Worm (Caenorhabditis elegans) whole organism, L1 larva: ENCODE data around the gene sdz-15.

Experiments used
- C16A3.4 ChIP-seq: fragments of 150-350 bp; optimal IDR thresholded peaks from 2 replicates; lab custom pipeline; 2014; ENCODE audit warnings: missing biosample characterization, missing genetic modification characterization
- C34B4.2 ChIP-seq: sonication (generic microtip); optimal IDR thresholded peaks from 2 replicates; lab custom pipeline; 2017; ENCODE audit warnings: mild to moderate bottlenecking, missing genetic modification characterization, missing compliant biosample characterization
- Y116A8C.19 ChIP-seq: sonication (generic microtip); optimal IDR thresholded peaks from 2 replicates; lab custom pipeline; 2016; ENCODE audit warnings: missing compliant biosample characterization, missing genetic modification characterization, borderline replicate concordance
- aha-1 ChIP-seq: fragments of 150-350 bp; optimal IDR thresholded peaks from 2 replicates; lab custom pipeline; 2014; ENCODE audit warnings: missing biosample characterization, missing genetic modification characterization
- alr-1 ChIP-seq: fragments of 200-800 bp; sonication (Bioruptor generic); optimal IDR thresholded peaks from 2 replicates; lab custom pipeline; 2018; ENCODE audit warnings: borderline replicate concordance, mild to moderate bottlenecking, missing genetic modification characterization, missing compliant biosample characterization
- blmp-1 ChIP-seq: fragments of 150-350 bp; optimal IDR thresholded peaks from 2 replicates; lab custom pipeline; 2014; ENCODE audit warnings: missing biosample characterization, missing genetic modification characterization
- ceh-63 ChIP-seq: fragments of 200-800 bp; sonication (Bioruptor generic); optimal IDR thresholded peaks from 2 replicates; lab custom pipeline; 2018; ENCODE audit warnings: mild to moderate bottlenecking, missing genetic modification characterization, missing compliant biosample characterization
- ceh-82 ChIP-seq, 3 experiments: fragments of 150-350 bp in 1 of 3; sonication (generic microtip) in 2 of 3; optimal IDR thresholded peaks; 2 replicates each; lab custom pipeline; 2014 to 2017; ENCODE audit warnings: missing biosample characterization in 3 of 3, missing genetic modification characterization in 3 of 3
- ceh-90 ChIP-seq: sonication (generic microtip); optimal IDR thresholded peaks from 2 replicates; lab custom pipeline; 2016; ENCODE audit warnings: missing genetic modification characterization, missing compliant biosample characterization
- dpl-1 ChIP-seq, 3 experiments: fragments of 150-350 bp in 2 of 3; sonication (generic microtip) in 1 of 3; optimal IDR thresholded peaks; 2 replicates each; lab custom pipeline; 2014 to 2017; ENCODE audit warnings: missing biosample characterization in 3 of 3, missing genetic modification characterization in 3 of 3, missing genetic modification reagents in 3 of 3
- efl-1 ChIP-seq, 4 experiments: fragments of 150-350 bp; optimal IDR thresholded peaks in 3 of 4; peaks in 1 of 4; 1 replicate in 1 of 4; 2 replicates in 3 of 4; lab custom pipeline; 2014; ENCODE audit warnings: missing biosample characterization in 2 of 4, missing genetic modification characterization in 2 of 4, missing genetic modification reagents in 2 of 4
- egl-27 ChIP-seq, 2 experiments: fragments of 150-350 bp in 1 of 2; sonication (generic microtip); optimal IDR thresholded peaks; 3 replicates each; lab custom pipeline; 2017 to 2018; ENCODE audit warnings: missing biosample characterization in 2 of 2, missing genetic modification characterization in 2 of 2, missing genetic modification reagents in 2 of 2
- elt-2 ChIP-seq: sonication (generic microtip); optimal IDR thresholded peaks from 2 replicates; lab custom pipeline; 2016; ENCODE audit warnings: missing genetic modification characterization, mild to moderate bottlenecking, inconsistent platforms, missing compliant biosample characterization, missing genetic modification reagents
- elt-3 ChIP-seq, 6 experiments: fragments of 150-350 bp in 1 of 6; sonication (generic microtip); optimal IDR thresholded peaks; 2 replicates each; lab custom pipeline; 2017 to 2018; ENCODE audit warnings: missing biosample characterization in 6 of 6, missing genetic modification characterization in 6 of 6, inconsistent platforms in 1 of 6
- fkh-8 ChIP-seq: sonication (generic microtip); optimal IDR thresholded peaks from 2 replicates; lab custom pipeline; 2016; ENCODE audit warnings: mild to moderate bottlenecking, missing genetic modification characterization, missing compliant biosample characterization
- fos-1 ChIP-seq: fragments of 150-350 bp; optimal IDR thresholded peaks from 2 replicates; lab custom pipeline; 2014; ENCODE audit warnings: missing biosample characterization, missing genetic modification characterization
- hlh-17 ChIP-seq: fragments of 200-800 bp; sonication (Bioruptor generic); optimal IDR thresholded peaks from 2 replicates; lab custom pipeline; 2018; ENCODE audit warnings: missing genetic modification characterization, mild to moderate bottlenecking, missing compliant biosample characterization, moderate library complexity, borderline replicate concordance
- hpl-2 ChIP-seq: fragments of 150-350 bp; optimal IDR thresholded peaks from 2 replicates; lab custom pipeline; 2014; ENCODE audit warnings: missing biosample characterization, missing genetic modification reagents, missing genetic modification characterization
- lin-13 ChIP-seq: fragments of 150-350 bp; optimal IDR thresholded peaks from 2 replicates; lab custom pipeline; 2014; ENCODE audit warnings: missing biosample characterization, missing genetic modification reagents, missing genetic modification characterization
- lin-35 ChIP-seq, 2 experiments: fragments of 150-350 bp; optimal IDR thresholded peaks; 2 replicates each; lab custom pipeline; 2014; ENCODE audit warnings: missing biosample characterization in 2 of 2, missing genetic modification characterization in 2 of 2, missing genetic modification reagents in 2 of 2
- lir-3 ChIP-seq: sonication (generic microtip); optimal IDR thresholded peaks from 2 replicates; lab custom pipeline; 2016; ENCODE audit warnings: mild to moderate bottlenecking, missing genetic modification characterization, moderate library complexity, missing compliant biosample characterization; ENCODE audit not compliant: poor library complexity
- lsy-2 ChIP-seq, 2 experiments: fragments of 150-350 bp; optimal IDR thresholded peaks; 2 replicates each; lab custom pipeline; 2014; ENCODE audit warnings: missing biosample characterization in 2 of 2, missing genetic modification characterization in 2 of 2
- mab-9 ChIP-seq: fragments of 200-800 bp; sonication (Bioruptor generic); IDR thresholded peaks from 2 replicates; pipeline ENCODE4 v1.3.6; 2022; ENCODE audit warnings: missing genetic modification reagents, missing genetic modification characterization, missing compliant biosample characterization
- mep-1 ChIP-seq: fragments of 150-350 bp; optimal IDR thresholded peaks from 2 replicates; lab custom pipeline; 2014; ENCODE audit warnings: missing biosample characterization, missing genetic modification characterization
- nhr-20 ChIP-seq: sonication (generic microtip); optimal IDR thresholded peaks from 2 replicates; lab custom pipeline; 2016; ENCODE audit warnings: mild to moderate bottlenecking, missing genetic modification characterization, missing compliant biosample characterization
- nhr-28 ChIP-seq: fragments of 150-350 bp; optimal IDR thresholded peaks from 2 replicates; lab custom pipeline; 2014; ENCODE audit warnings: missing biosample characterization, missing genetic modification characterization
- nhr-71 ChIP-seq: sonication (generic microtip); optimal IDR thresholded peaks from 2 replicates; lab custom pipeline; 2016; ENCODE audit warnings: mild to moderate bottlenecking, missing genetic modification characterization, moderate library complexity, missing compliant biosample characterization
- nhr-90 ChIP-seq: sonication (generic microtip); optimal IDR thresholded peaks from 2 replicates; lab custom pipeline; 2016; ENCODE audit warnings: mild to moderate bottlenecking, missing genetic modification characterization, missing compliant biosample characterization; ENCODE audit not compliant: poor library complexity
- pax-3 ChIP-seq: fragments of 200-800 bp; sonication (Bioruptor generic); optimal IDR thresholded peaks from 2 replicates; lab custom pipeline; 2018; ENCODE audit warnings: mild to moderate bottlenecking, missing genetic modification characterization, moderate library complexity, missing compliant biosample characterization
- pqm-1 ChIP-seq: sonication (generic microtip); optimal IDR thresholded peaks from 3 replicates; lab custom pipeline; 2017; ENCODE audit warnings: missing biosample characterization, missing genetic modification characterization
- skn-1 ChIP-seq: fragments of 150-350 bp; optimal IDR thresholded peaks from 2 replicates; lab custom pipeline; 2014; ENCODE audit warnings: missing biosample characterization, missing genetic modification characterization
- snu-23 ChIP-seq: sonication (generic microtip); optimal IDR thresholded peaks from 2 replicates; lab custom pipeline; 2016; ENCODE audit warnings: missing genetic modification characterization, missing compliant biosample characterization
- sox-4 ChIP-seq: sonication (generic microtip); optimal IDR thresholded peaks from 2 replicates; lab custom pipeline; 2016; ENCODE audit warnings: missing genetic modification characterization, missing compliant biosample characterization
- sptf-1 ChIP-seq: fragments of 150-350 bp; optimal IDR thresholded peaks from 2 replicates; lab custom pipeline; 2014; ENCODE audit warnings: missing biosample characterization, missing genetic modification characterization
- tbx-2 ChIP-seq: sonication (generic microtip); optimal IDR thresholded peaks from 2 replicates; lab custom pipeline; 2016; ENCODE audit warnings: missing genetic modification characterization, missing compliant biosample characterization
- unc-130 ChIP-seq: fragments of 150-350 bp; optimal IDR thresholded peaks from 2 replicates; lab custom pipeline; 2017; ENCODE audit warnings: missing biosample characterization, missing genetic modification characterization, inconsistent platforms
- unc-62 ChIP-seq: fragments of 150-350 bp; optimal IDR thresholded peaks from 2 replicates; lab custom pipeline; 2014; ENCODE audit warnings: missing biosample characterization, missing genetic modification reagents, missing genetic modification characterization
- unc-86 ChIP-seq: sonication (generic microtip); optimal IDR thresholded peaks from 2 replicates; lab custom pipeline; 2016; ENCODE audit warnings: missing genetic modification characterization, missing compliant biosample characterization
- unc-98 ChIP-seq: fragments of 200-800 bp; sonication (Bioruptor generic); IDR thresholded peaks from 2 replicates; pipeline ENCODE4 v1.3.6; 2022; ENCODE audit warnings: missing genetic modification characterization, missing compliant biosample characterization
- vab-15 ChIP-seq: sonication (generic microtip); optimal IDR thresholded peaks from 2 replicates; lab custom pipeline; 2017; ENCODE audit warnings: missing genotype, mild to moderate bottlenecking, missing genetic modification characterization, missing compliant biosample characterization
- xbp-1 ChIP-seq: sonication (generic microtip); optimal IDR thresholded peaks from 2 replicates; lab custom pipeline; 2016; ENCODE audit warnings: missing genetic modification characterization, missing compliant biosample characterization
- zag-1 ChIP-seq: fragments of 150-350 bp; optimal IDR thresholded peaks from 2 replicates; lab custom pipeline; 2014; ENCODE audit warnings: missing biosample characterization, missing genetic modification characterization

Gene sdz-15

DNA sequence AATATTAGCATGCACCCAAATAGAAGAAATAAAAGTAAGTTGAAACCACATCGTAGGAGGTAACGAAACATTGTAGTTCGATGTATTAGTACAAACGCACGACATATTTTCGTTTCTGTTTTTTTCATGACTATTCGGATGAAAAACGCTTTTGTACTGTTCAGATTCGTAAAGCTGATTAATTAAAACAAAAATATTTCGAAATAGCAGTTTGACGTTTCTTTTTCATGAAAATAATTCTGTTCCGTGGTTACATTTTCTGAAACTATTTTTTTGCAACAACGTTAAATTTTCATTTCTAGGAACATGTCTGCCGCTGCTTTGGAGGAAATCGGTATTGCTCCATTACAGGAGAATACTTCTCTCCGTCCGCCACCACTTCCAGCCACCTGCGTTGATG, 8.8 kb upstream of the sdz-15 start, which contains the start of gene rpt-3:
Gene rpt-3, plus strand, starts transcription at position 301 of the 400 bp plus-strand sequence.
- TF ChIP-seq nhr-20 (tag; lab: Kevin White, UChicago) (no peak), nhr-90 (tag; lab: Kevin White, UChicago) (no peak), ceh-63 (GFP tag; lab: Kevin White, UChicago) (no peak), skn-1 (tag; lab: Kevin White, UChicago) (no peak), mep-1 (tag; lab: Kevin White, UChicago) (no peak), sptf-1 (tag; lab: Kevin White, UChicago) (no peak), nhr-71 (no peak), lsy-2 (tag; optimal IDR thresholded peaks at IDR 0.05; lab: Kevin White, UChicago) (no peak), blmp-1 (tag; lab: Kevin White, UChicago) (no peak), tbx-2 (tag; lab: Kevin White, UChicago) (no peak), pax-3 (no peak), vab-15 (no peak), xbp-1 (tag; lab: Kevin White, UChicago) (no peak), sox-4 (tag; lab: Kevin White, UChicago) (no peak), lir-3 (tag; lab: Kevin White, UChicago) (no peak), zag-1 (tag; lab: Kevin White, UChicago) (no peak), efl-1 (optimal IDR thresholded peaks at IDR 0.05; lab: Kevin White, UChicago) (no peak), efl-1 (GFP tag; optimal IDR thresholded peaks at IDR 0.05 in 1 of 2; lab: Kevin White, UChicago) (no peak), unc-130 (tag; lab: Kevin White, UChicago) (no peak), fos-1 (tag; lab: Kevin White, UChicago) (no peak)

DNA sequence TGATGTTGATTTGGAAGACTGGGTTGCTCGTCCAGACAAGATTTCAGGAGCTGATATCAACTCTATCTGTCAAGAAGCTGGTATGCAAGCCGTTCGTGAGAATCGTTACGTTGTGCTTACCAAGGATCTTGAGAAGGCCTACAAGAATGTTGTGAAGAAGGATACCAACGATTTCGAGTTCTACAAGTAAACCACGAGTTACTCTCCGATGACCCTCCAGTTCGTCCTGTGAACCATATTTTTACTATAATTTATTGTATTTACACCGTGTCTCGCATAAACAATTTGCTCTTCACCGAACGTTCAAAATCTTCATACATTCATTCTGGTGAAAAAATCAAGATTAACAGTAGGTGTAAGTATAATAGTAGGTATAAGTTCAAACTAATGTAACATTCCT, 7.3 kb upstream of the sdz-15 start:
- TF ChIP-seq lin-13 (GFP tag; lab: Kevin White, UChicago) (no peak), ceh-90 (tag; lab: Kevin White, UChicago) (no peak), elt-2 (tag; lab: Kevin White, UChicago) (no peak), C16A3.4 (tag; lab: Kevin White, UChicago) (no peak), mab-9 (GFP tag; lab: Robert Waterston, UW) (no peak), C34B4.2 (no peak), aha-1 (tag; lab: Kevin White, UChicago) (no peak), lin-35 (GFP tag; optimal IDR thresholded peaks at IDR 0.05; lab: Kevin White, UChicago) (no peak), dpl-1 (GFP tag; optimal IDR thresholded peaks at IDR 0.05; lab: Kevin White, UChicago) (no peak), unc-86 (no peak), nhr-28 (tag; lab: Kevin White, UChicago) (no peak), mep-1 (tag; lab: Kevin White, UChicago) (no peak), fkh-8 (tag; lab: Kevin White, UChicago) (no peak), nhr-90 (tag; lab: Kevin White, UChicago) (no peak), snu-23 (GFP tag; lab: Kevin White, UChicago) (no peak)

DNA sequence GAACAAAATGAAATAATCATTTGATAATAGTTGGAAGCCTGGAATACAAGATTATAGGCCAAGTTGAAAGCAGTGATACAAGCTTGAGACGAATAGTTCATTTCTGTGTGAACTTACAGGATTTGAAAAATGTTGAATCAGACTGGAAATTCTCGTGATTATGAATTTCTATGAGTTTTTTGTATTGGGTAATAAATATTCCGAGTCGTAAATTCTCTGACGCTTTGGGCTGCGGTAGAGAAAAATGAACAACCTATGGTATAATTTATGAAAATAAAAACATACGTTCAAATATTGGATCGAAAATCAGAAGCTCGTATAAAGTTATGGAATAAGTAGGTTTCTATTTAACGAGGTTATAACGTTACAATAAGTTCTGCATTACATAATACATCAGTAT, 5.5 kb upstream of the sdz-15 start, which contains the start of gene srb-11:
Gene srb-11, minus strand, starts transcription at position 101 of the 400 bp plus-strand sequence.
- TF ChIP-seq egl-27 (tag; optimal IDR thresholded peaks at IDR 0.05; lab: Kevin White, UChicago) (no peak), unc-86 (no peak), Y116A8C.19 (tag; lab: Kevin White, UChicago) (no peak), unc-62 (GFP tag; lab: Kevin White, UChicago) (no peak), pqm-1 (no peak), ceh-82 (tag; optimal IDR thresholded peaks at IDR 0.05; lab: Kevin White, UChicago) (no peak), mep-1 (tag; lab: Kevin White, UChicago) (no peak), elt-3 (tag; optimal IDR thresholded peaks at IDR 0.05; lab: Kevin White, UChicago) (no peak), sptf-1 (tag; lab: Kevin White, UChicago) (no peak), zag-1 (tag; lab: Kevin White, UChicago) (no peak), pax-3 (no peak), alr-1 (tag; lab: Kevin White, UChicago) (no peak), hlh-17 (GFP tag; lab: Kevin White, UChicago) (no peak), xbp-1 (tag; lab: Kevin White, UChicago) (no peak), lsy-2 (tag; optimal IDR thresholded peaks at IDR 0.05; lab: Kevin White, UChicago) (no peak), hpl-2 (GFP tag; lab: Kevin White, UChicago) (no peak), dpl-1 (GFP tag; optimal IDR thresholded peaks at IDR 0.05; lab: Kevin White, UChicago) (no peak), unc-98 (GFP tag; lab: Robert Waterston, UW) (no peak), lir-3 (tag; lab: Kevin White, UChicago) (no peak)
